Worm (Caenorhabditis elegans) whole organism, L4 larva: ENCODE measurements around the gene F25H9.2.

Experiments used
- F26F4.8 ChIP-seq: fragments of 200-800 bp; sonication (Bioruptor generic); conservative IDR thresholded peaks from 2 replicates; pipeline ENCODE4 v1.3.6; 2022; ENCODE audit warnings: missing genetic modification characterization, missing compliant biosample characterization
- ceh-20 ChIP-seq: fragments of 200-800 bp; sonication (Bioruptor generic); IDR thresholded peaks from 2 replicates; pipeline ENCODE4 v1.3.6; 2022; ENCODE audit warnings: missing genetic modification reagents, missing genetic modification characterization, missing compliant biosample characterization
- dmd-6 ChIP-seq: fragments of 200-800 bp; sonication (Bioruptor generic); IDR thresholded peaks from 2 replicates; pipeline ENCODE4 v1.3.6; 2022; ENCODE audit warnings: missing genetic modification reagents, missing genetic modification characterization, missing compliant biosample characterization
- mes-2 ChIP-seq: sonication (generic microtip); optimal IDR thresholded peaks from 2 replicates; lab custom pipeline; 2016; ENCODE audit warnings: missing genotype, mild to moderate bottlenecking, missing genetic modification characterization, missing compliant biosample characterization; ENCODE audit not compliant: poor library complexity, severe bottlenecking
- nhr-10 ChIP-seq: fragments of 150-350 bp; optimal IDR thresholded peaks from 2 replicates; lab custom pipeline; 2014; ENCODE audit warnings: missing biosample characterization, missing genetic modification characterization
- pqm-1 ChIP-seq: sonication (generic microtip); optimal IDR thresholded peaks from 2 replicates; lab custom pipeline; 2017; ENCODE audit warnings: missing biosample characterization, missing genetic modification characterization
- unc-62 ChIP-seq, 3 experiments: fragments of 150-350 bp in 1 of 3; sonication (generic microtip); optimal IDR thresholded peaks in 2 of 3; peaks in 1 of 3; 1 replicate in 1 of 3; 2 replicates in 2 of 3; lab custom pipeline; 2014 to 2017; ENCODE audit warnings: missing biosample characterization in 3 of 3, missing genetic modification characterization in 3 of 3, missing genetic modification reagents in 3 of 3, missing genotype in 1 of 3

Gene F25H9.2

ce11 chrV:13499227-13499626 lies 41.3 kb downstream of the F25H9.2 start:
- TF ChIP-seq nhr-10 (tag; lab: Kevin White, UChicago), result no peak
- TF ChIP-seq unc-62 (GFP tag; optimal IDR thresholded peaks at IDR 0.05 in 1 of 2; lab: Kevin White, UChicago), result peak in 1 of 2 experiments; percentile 95
- TF ChIP-seq unc-62 (tag; optimal IDR thresholded peaks at IDR 0.05; lab: Kevin White, UChicago), result no peak
- no peak for TF ChIP-seq ceh-20 (GFP tag; lab: Robert Waterston, UW)
- no peak for TF ChIP-seq mes-2 (tag; lab: Kevin White, UChicago)

DNA sequence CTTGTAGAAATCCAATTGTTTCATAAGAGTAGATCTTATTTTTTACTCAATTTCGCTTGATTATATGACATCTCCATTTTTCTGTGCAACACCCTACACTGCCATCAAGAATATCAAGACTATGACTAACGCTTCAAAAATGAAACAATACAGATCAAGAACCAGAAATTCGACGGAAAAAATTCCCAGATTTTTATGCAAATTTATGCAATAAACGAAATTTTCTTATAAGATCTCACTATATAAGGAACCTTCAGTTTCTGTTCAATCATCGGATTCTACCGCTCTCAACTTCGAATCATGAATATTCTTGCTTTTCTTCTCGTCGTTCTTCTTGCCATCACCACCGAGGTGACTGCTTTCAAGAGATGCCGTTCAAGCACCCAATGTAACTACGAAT lies 48.4 kb downstream of the F25H9.2 start, which contains the start of gene R11G10.4:
TSS of gene R11G10.4 (plus strand) at position 301 of the 400 bp plus-strand sequence.
- TF ChIP-seq pqm-1 (tag; lab: Kevin White, UChicago), result no peak
- TF ChIP-seq dmd-6 (GFP tag; lab: Robert Waterston, UW), result no peak

ce11 chrV:13507078-13507477 lies 49.2 kb downstream of the F25H9.2 start:
- TF ChIP-seq F26F4.8 (GFP tag; lab: Robert Waterston, UW), result 0 out of 2 replicates have a peak, but pooled peaks have one; percentile 10
